Worm (Caenorhabditis elegans) whole organism, midembryonic: ENCODE data around the gene ugt-50.

Experiments used
- T22C8.4 ChIP-seq: fragments of 200-800 bp; sonication (Bioruptor generic); IDR thresholded peaks from 2 replicates; pipeline ENCODE4 v1.3.6; 2022; ENCODE audit warnings: missing genetic modification characterization, missing compliant biosample characterization
- cog-1 ChIP-seq: sonication (generic microtip); optimal IDR thresholded peaks from 2 replicates; lab custom pipeline; 2016; ENCODE audit warnings: missing genetic modification characterization, missing compliant biosample characterization
- flt-1 ChIP-seq: fragments of 200-800 bp; sonication (Bioruptor generic); IDR thresholded peaks from 2 replicates; pipeline ENCODE4 v1.3.6; 2022; ENCODE audit warnings: missing genetic modification characterization, missing compliant biosample characterization
- klf-2 ChIP-seq: fragments of 200-800 bp; sonication (Bioruptor generic); conservative IDR thresholded peaks from 2 replicates; pipeline ENCODE4 v1.3.6; 2022; ENCODE audit warnings: missing genetic modification reagents, missing genetic modification characterization, missing compliant biosample characterization
- med-1 ChIP-seq: sonication (generic microtip); optimal IDR thresholded peaks from 2 replicates; lab custom pipeline; 2017; ENCODE audit warnings: missing genetic modification characterization, mild to moderate bottlenecking, missing compliant biosample characterization, antibody characterized with exemption, missing genetic modification reagents; ENCODE audit not compliant: insufficient read depth
- ref-1 ChIP-seq: fragments of 200-800 bp; sonication (Bioruptor generic); conservative IDR thresholded peaks from 2 replicates; pipeline ENCODE4 v1.3.6; 2022; ENCODE audit warnings: missing genetic modification reagents, missing genetic modification characterization, missing compliant biosample characterization
- tab-1 ChIP-seq: fragments of 200-800 bp; sonication (Bioruptor generic); IDR thresholded peaks from 2 replicates; pipeline ENCODE4 v1.3.6; 2022; ENCODE audit warnings: missing genetic modification characterization, missing compliant biosample characterization
- ztf-23 ChIP-seq: fragments of 200-800 bp; sonication (Bioruptor generic); IDR thresholded peaks from 2 replicates; pipeline ENCODE4 v1.3.6; 2022; ENCODE audit warnings: missing genetic modification reagents, missing genetic modification characterization, missing compliant biosample characterization
- ztf-29 ChIP-seq: fragments of 200-800 bp; sonication (Bioruptor generic); IDR thresholded peaks from 2 replicates; pipeline ENCODE4 v1.3.6; 2022; ENCODE audit warnings: missing genetic modification reagents, missing genetic modification characterization, missing compliant biosample characterization

Gene ugt-50

ce11 chrX:12702713-12703112 is 11.3 kb downstream of the ugt-50 start:
- TF ChIP-seq tab-1, result no peak
- TF ChIP-seq med-1 (GFP tag; lab: Kevin White, UChicago), result no peak
- no peak for TF ChIP-seq cog-1 (tag; lab: Kevin White, UChicago)
- TF ChIP-seq flt-1 (GFP tag; lab: Robert Waterston, UW), result no peak
- TF ChIP-seq ref-1 (GFP tag; lab: Robert Waterston, UW), result no peak
- no peak for TF ChIP-seq ztf-23 (GFP tag; lab: Robert Waterston, UW)
- TF ChIP-seq klf-2, result no peak
- TF ChIP-seq ztf-29 (GFP tag; lab: Robert Waterston, UW), result no peak
- TF ChIP-seq T22C8.4 (GFP tag; lab: Robert Waterston, UW), result no peak

ce11 chrX:12704721-12705120 is 13.3 kb downstream of the ugt-50 start, which contains the start of gene nhr-272:
nhr-272 (minus strand) TSS chrX:12704821.
- no peak for TF ChIP-seq med-1 (GFP tag; lab: Kevin White, UChicago)
- no peak for TF ChIP-seq cog-1 (tag; lab: Kevin White, UChicago)
- no peak for TF ChIP-seq tab-1

- TF ChIP-seq klf-2 (no peak), T22C8.4 (GFP tag; lab: Robert Waterston, UW) (no peak), ref-1 (GFP tag; lab: Robert Waterston, UW) (no peak), ztf-29 (GFP tag; lab: Robert Waterston, UW) (no peak), ztf-23 (GFP tag; lab: Robert Waterston, UW) (no peak), flt-1 (GFP tag; lab: Robert Waterston, UW) (no peak), tab-1 (no peak)
Measured at ce11 chrX:12712353-12712752, 21.0 kb downstream of the ugt-50 start, which contains the start of gene rgs-2. rgs-2 (plus strand) TSS chrX:12712653.

- TF ChIP-seq T22C8.4 (GFP tag; lab: Robert Waterston, UW) (no peak), med-1 (GFP tag; lab: Kevin White, UChicago) (no peak), ref-1 (GFP tag; lab: Robert Waterston, UW) (no peak), cog-1 (tag; lab: Kevin White, UChicago) (no peak), flt-1 (GFP tag; lab: Robert Waterston, UW) (no peak), ztf-23 (GFP tag; lab: Robert Waterston, UW) (no peak), ztf-29 (GFP tag; lab: Robert Waterston, UW) (no peak), klf-2 (no peak), tab-1 (no peak)
Measured at ce11 chrX:12713014-12713413, 21.6 kb downstream of the ugt-50 start.

ce11 chrX:12721429-12721828 is 30.1 kb downstream of the ugt-50 start:
- no peak for TF ChIP-seq T22C8.4 (GFP tag; lab: Robert Waterston, UW)
- no peak for TF ChIP-seq cog-1 (tag; lab: Kevin White, UChicago)
- TF ChIP-seq ztf-29 (GFP tag; lab: Robert Waterston, UW), result no peak
- no peak for TF ChIP-seq klf-2
- no peak for TF ChIP-seq ztf-23 (GFP tag; lab: Robert Waterston, UW)
- TF ChIP-seq ref-1 (GFP tag; lab: Robert Waterston, UW), result no peak
- no peak for TF ChIP-seq flt-1 (GFP tag; lab: Robert Waterston, UW)
- TF ChIP-seq tab-1, result no peak
- no peak for TF ChIP-seq med-1 (GFP tag; lab: Kevin White, UChicago)

ce11 chrX:12726129-12726528 is 34.8 kb downstream of the ugt-50 start:
- TF ChIP-seq med-1 (GFP tag; lab: Kevin White, UChicago) (no peak), cog-1 (tag; lab: Kevin White, UChicago) (no peak), flt-1 (GFP tag; lab: Robert Waterston, UW) (no peak), ztf-29 (GFP tag; lab: Robert Waterston, UW) (no peak), tab-1 (no peak), klf-2 (no peak), ref-1 (GFP tag; lab: Robert Waterston, UW) (no peak), T22C8.4 (GFP tag; lab: Robert Waterston, UW) (no peak), ztf-23 (GFP tag; lab: Robert Waterston, UW) (no peak)

- TF ChIP-seq flt-1 (GFP tag; lab: Robert Waterston, UW) (no peak), klf-2 (no peak), cog-1 (tag; lab: Kevin White, UChicago) (no peak), T22C8.4 (GFP tag; lab: Robert Waterston, UW) (no peak), ztf-29 (GFP tag; lab: Robert Waterston, UW) (no peak), ref-1 (GFP tag; lab: Robert Waterston, UW) (no peak), tab-1 (no peak), ztf-23 (GFP tag; lab: Robert Waterston, UW) (no peak)
Measured at ce11 chrX:12730075-12730474, 38.7 kb downstream of the ugt-50 start.

- TF ChIP-seq ztf-29 (GFP tag; lab: Robert Waterston, UW) (no peak), T22C8.4 (GFP tag; lab: Robert Waterston, UW) (no peak), ztf-23 (GFP tag; lab: Robert Waterston, UW) (no peak), klf-2 (no peak), med-1 (GFP tag; lab: Kevin White, UChicago) (no peak), flt-1 (GFP tag; lab: Robert Waterston, UW) (no peak)
Measured at ce11 chrX:12731188-12731857, 40.0 kb downstream of the ugt-50 start, which contains the start of gene pgp-12. pgp-12 (plus strand) TSS chrX:12731807.

- TF ChIP-seq flt-1 (GFP tag; lab: Robert Waterston, UW) (no peak), med-1 (GFP tag; lab: Kevin White, UChicago) (no peak), ref-1 (GFP tag; lab: Robert Waterston, UW) (no peak), ztf-23 (GFP tag; lab: Robert Waterston, UW) (no peak), tab-1 (no peak), ztf-29 (GFP tag; lab: Robert Waterston, UW) (no peak), klf-2 (no peak), cog-1 (tag; lab: Kevin White, UChicago) (no peak), T22C8.4 (GFP tag; lab: Robert Waterston, UW) (no peak)
Measured at ce11 chrX:12738454-12738853, 47.1 kb downstream of the ugt-50 start, which contains the start of gene pgp-13. pgp-13 (plus strand) TSS chrX:12738754.
